Worm (Caenorhabditis elegans) whole organism, late embryonic: ENCODE measurements around the gene T13C5.10.

Source experiments
- C38D4.7 ChIP-seq: fragments of 200-800 bp; sonication (Bioruptor generic); optimal IDR thresholded peaks from 2 replicates; lab custom pipeline; 2018; ENCODE audit warnings: mild to moderate bottlenecking, missing genetic modification characterization, moderate library complexity, missing compliant biosample characterization
- rnt-1 ChIP-seq: sonication (generic microtip); optimal IDR thresholded peaks from 2 replicates; lab custom pipeline; 2016; ENCODE audit warnings: missing genetic modification characterization, missing compliant biosample characterization

ce11 chrX:6224841-6225240 lies 36.9 kb downstream of the T13C5.10 start:
- no peak for TF ChIP-seq C38D4.7 (GFP tag; lab: Kevin White, UChicago)
- peak; percentile 11 for TF ChIP-seq rnt-1 (tag; lab: Kevin White, UChicago)
